Fruit fly (Drosophila melanogaster): ENCODE data around the gene Nop56.

Gene Nop56

dm6 chr3R:22375674-22376073 is 45.2 kb downstream of the Nop56 start, which contains the start of gene CG18596 (continued):
- TF ChIP-seq wdn (GFP tag; IDR thresholded peaks at IDR 0.05) (no peak), CG12071 (GFP tag; optimal IDR thresholded peaks at IDR 0.05) (no peak), CG15269 (tag; optimal IDR thresholded peaks at IDR 0.05) (no peak), phol (tag; optimal IDR thresholded peaks at IDR 0.05) (peak; percentile 67), CG17912 (GFP tag; optimal IDR thresholded peaks at IDR 0.05) (no peak), mld (GFP tag; IDR thresholded peaks at IDR 0.05; ENCODE audit: partially characterized antibody) (peak; percentile 84; the same call in 2 of the 3 replicates), CG13287 (GFP tag; IDR thresholded peaks at IDR 0.05; ENCODE audit: partially characterized antibody) (peak; percentile 98), CG11723 (GFP tag; optimal IDR thresholded peaks at IDR 0.05) (no peak), pzg (GFP tag; optimal IDR thresholded peaks at IDR 0.05) (peak; percentile 60), ac (GFP tag; optimal IDR thresholded peaks at IDR 0.05) (no peak), CG31441 (GFP tag; IDR thresholded peaks at IDR 0.05) (no peak), sna (GFP tag; IDR thresholded peaks at IDR 0.05; ENCODE audit: partially characterized antibody) (peak; percentile 97), CG17568 (GFP tag; optimal IDR thresholded peaks at IDR 0.05) (no peak), ftz-f1 (GFP tag; optimal IDR thresholded peaks at IDR 0.05) (no peak), CG12391 (tag; optimal IDR thresholded peaks at IDR 0.05) (no peak), Dip2 (GFP tag; IDR thresholded peaks at IDR 0.05) (no peak), CG13123 (GFP tag; optimal IDR thresholded peaks at IDR 0.05) (no peak), peb (GFP tag; IDR thresholded peaks at IDR 0.05) (no peak), abd-A (tag; optimal IDR thresholded peaks at IDR 0.05) (no peak), CG2120 (GFP tag; optimal IDR thresholded peaks at IDR 0.05) (no peak), CG10543 (GFP tag; optimal IDR thresholded peaks at IDR 0.05) (no peak), CoRest (tag; optimal IDR thresholded peaks at IDR 0.05) (peak; percentile 35), CG16813 (GFP tag; IDR thresholded peaks at IDR 0.05; ENCODE audit: partially characterized antibody) (peak; percentile 92), amos (GFP tag; IDR thresholded peaks at IDR 0.05; ENCODE audit: partially characterized antibody) (peak; percentile 88), CG9817 (tag; optimal IDR thresholded peaks at IDR 0.05) (no peak), CG31224 (GFP tag; IDR thresholded peaks at IDR 0.05) (no peak), ato (GFP tag; IDR thresholded peaks at IDR 0.05; ENCODE audit: partially characterized antibody) (peak; percentile 84), C15 (GFP tag; IDR thresholded peaks at IDR 0.05) (no peak), nerfin-2 (GFP tag; IDR thresholded peaks at IDR 0.05; ENCODE audit: partially characterized antibody) (peak; percentile 91), CG42726 (GFP tag; IDR thresholded peaks at IDR 0.05; ENCODE audit: partially characterized antibody) (no peak; the same call in 1 of the 2 replicates), CG1603 (tag; optimal IDR thresholded peaks at IDR 0.05) (peak; percentile 32), Dp (GFP tag; optimal IDR thresholded peaks at IDR 0.05) (peak; percentile 80), cwo (GFP tag; optimal IDR thresholded peaks at IDR 0.05) (no peak), CG15073 (GFP tag; optimal IDR thresholded peaks at IDR 0.05) (no peak), E2f2 (GFP tag; IDR thresholded peaks at IDR 0.05) (peak; percentile 86), Gug (GFP tag; IDR thresholded peaks at IDR 0.05) (no peak), lab (GFP tag; optimal IDR thresholded peaks at IDR 0.05) (no peak), dmrt11E (tag; optimal IDR thresholded peaks at IDR 0.05) (no peak), Usf (GFP tag; optimal IDR thresholded peaks at IDR 0.05) (no peak), vvl (GFP tag; IDR thresholded peaks at IDR 0.05) (no peak), sqz (GFP tag; optimal IDR thresholded peaks at IDR 0.05) (no peak), danr (GFP tag; IDR thresholded peaks at IDR 0.05) (no peak), Lpt (GFP tag; optimal IDR thresholded peaks at IDR 0.05) (no peak), lmd (GFP tag; IDR thresholded peaks at IDR 0.05) (no peak), Hr39 (optimal IDR thresholded peaks at IDR 0.05) (no peak), CG10565 (GFP tag; optimal IDR thresholded peaks at IDR 0.05) (no peak), MESR4 (GFP tag; optimal IDR thresholded peaks at IDR 0.05) (peak; percentile 60), da (GFP tag; optimal IDR thresholded peaks at IDR 0.05) (no peak), gcm2 (GFP tag; optimal IDR thresholded peaks at IDR 0.05) (no peak), CG11456 (GFP tag; IDR thresholded peaks at IDR 0.05) (no peak)

Data from whole organism, embryonic.